In genomic region chr3L:12350307-12350706, dm6 we compare ENCODE assay signal across 1 fruit fly cellular context.
TF ChIP-seq lines count a peak whose summit lies in the region.

No protein-coding gene starts in this region.

TF ChIP-seq in whole organism, embryonic, 481 proteins besides CTCF, POLR2A, EP300 and RAD21 (continued from another document and continues in another):
- TF ChIP-seq CG6765 (GFP tag; optimal IDR thresholded peaks at IDR 0.05; lab: Kevin White, UChicago) (peak; percentile 21), zf30C (GFP tag; optimal IDR thresholded peaks at IDR 0.05; lab: Kevin White, UChicago) (no peak), CG14014 (GFP tag; IDR thresholded peaks at IDR 0.05; lab: Robert Waterston, UW) (peak; percentile 23; the same call in 1 of the 2 replicates), HmgZ (tag; optimal IDR thresholded peaks at IDR 0.05; lab: Kevin White, UChicago) (peak; percentile 19), Bteb2 (GFP tag; optimal IDR thresholded peaks at IDR 0.05; lab: Kevin White, UChicago) (peak; percentile 54), CG9609 (GFP tag; optimal IDR thresholded peaks at IDR 0.05; lab: Kevin White, UChicago) (no peak), Sox100B (GFP tag; optimal IDR thresholded peaks at IDR 0.05; lab: Kevin White, UChicago) (peak; percentile 33), CG11247 (GFP tag; IDR thresholded peaks at IDR 0.05; lab: Robert Waterston, UW) (peak; percentile 49; the same call in 1 of the 2 replicates), Atf6 (GFP tag; IDR thresholded peaks at IDR 0.05; lab: Robert Waterston, UW) (no peak), gsb-n (tag; optimal IDR thresholded peaks at IDR 0.05; lab: Kevin White, UChicago) (no peak), NK7.1 (GFP tag; optimal IDR thresholded peaks at IDR 0.05; lab: Kevin White, UChicago) (peak; percentile 40), ems (GFP tag; optimal IDR thresholded peaks at IDR 0.05; lab: Kevin White, UChicago) (no peak), CG8478 (optimal IDR thresholded peaks at IDR 0.05; lab: Kevin White, UChicago) (no peak), CG8388 (GFP tag; optimal IDR thresholded peaks at IDR 0.05; lab: Kevin White, UChicago) (peak; percentile 39), E2f2 (GFP tag; IDR thresholded peaks at IDR 0.05; lab: Robert Waterston, UW) (no peak), Kr (GFP tag; optimal IDR thresholded peaks at IDR 0.05; lab: Kevin White, UChicago) (no peak), fd64A (GFP tag; optimal IDR thresholded peaks at IDR 0.05; lab: Kevin White, UChicago) (no peak), D19A (tag; optimal IDR thresholded peaks at IDR 0.05; lab: Kevin White, UChicago) (no peak), Vsx1 (GFP tag; optimal IDR thresholded peaks at IDR 0.05; lab: Kevin White, UChicago) (peak; percentile 2), ttk (GFP tag; IDR thresholded peaks at IDR 0.05; lab: Robert Waterston, UW) (no peak), wek (GFP tag; optimal IDR thresholded peaks at IDR 0.05; lab: Kevin White, UChicago) (peak; percentile 32), CG15479 (GFP tag; optimal IDR thresholded peaks at IDR 0.05; lab: Kevin White, UChicago) (no peak), p53 (GFP tag; optimal IDR thresholded peaks at IDR 0.05; lab: Kevin White, UChicago) (no peak), Fer3 (tag; optimal IDR thresholded peaks at IDR 0.05; lab: Kevin White, UChicago) (peak; percentile 46), dpn (GFP tag; optimal IDR thresholded peaks at IDR 0.05; lab: Kevin White, UChicago) (peak in 1 of 2 experiments; percentile 36), maf-S (GFP tag; optimal IDR thresholded peaks at IDR 0.05; lab: Kevin White, UChicago) (no peak), sisA (GFP tag; IDR thresholded peaks at IDR 0.05; lab: Robert Waterston, UW) (no peak), CG6175 (GFP tag; IDR thresholded peaks at IDR 0.05; lab: Robert Waterston, UW) (no peak), H15 (GFP tag; IDR thresholded peaks at IDR 0.05; lab: Robert Waterston, UW) (no peak), ara (GFP tag; IDR thresholded peaks at IDR 0.05; lab: Robert Waterston, UW) (0 out of 2 replicates have a peak, but pooled peaks have one; percentile 8), CG8359 (GFP tag; optimal IDR thresholded peaks at IDR 0.05; lab: Kevin White, UChicago; ENCODE audit: borderline replicate concordance) (no peak), HmgD (GFP tag; optimal IDR thresholded peaks at IDR 0.05; lab: Kevin White, UChicago) (no peak), fd96Cb (tag; optimal IDR thresholded peaks at IDR 0.05; lab: Kevin White, UChicago) (no peak), ATbp (GFP tag; optimal IDR thresholded peaks at IDR 0.05; lab: Kevin White, UChicago) (peak; percentile 83), CG18011 (GFP tag; optimal IDR thresholded peaks at IDR 0.05; lab: Kevin White, UChicago) (peak; percentile 53), CG10366 (GFP tag; IDR thresholded peaks at IDR 0.05; lab: Robert Waterston, UW) (no peak), Rfx (GFP tag; IDR thresholded peaks at IDR 0.05; lab: Robert Waterston, UW) (peak; percentile 6; the same call in 1 of the 2 replicates), CG7786 (GFP tag; optimal IDR thresholded peaks at IDR 0.05; lab: Kevin White, UChicago) (peak; percentile 21), CG12769 (tag; optimal IDR thresholded peaks at IDR 0.05; lab: Kevin White, UChicago) (peak; percentile 60), MTF-1 (GFP tag; optimal IDR thresholded peaks at IDR 0.05; lab: Kevin White, UChicago; ENCODE audit: borderline replicate concordance) (peak; percentile 9), wor (GFP tag; IDR thresholded peaks at IDR 0.05; lab: Robert Waterston, UW) (no peak), ERR (GFP tag; optimal IDR thresholded peaks at IDR 0.05; lab: Kevin White, UChicago) (peak; percentile 2), dmrt99B (tag; optimal IDR thresholded peaks at IDR 0.05; lab: Kevin White, UChicago) (peak; percentile 28), eyg (GFP tag; optimal IDR thresholded peaks at IDR 0.05; lab: Kevin White, UChicago) (peak; percentile 27), CG2116 (GFP tag; optimal IDR thresholded peaks at IDR 0.05; lab: Kevin White, UChicago) (no peak), hb (GFP tag; IDR thresholded peaks at IDR 0.05; lab: Robert Waterston, UW; ENCODE audit: partially characterized antibody) (no peak), org-1 (GFP tag; optimal IDR thresholded peaks at IDR 0.05; lab: Kevin White, UChicago) (peak; percentile 53), dysf (GFP tag; IDR thresholded peaks at IDR 0.05; lab: Robert Waterston, UW) (0 out of 3 replicates have a peak, but pooled peaks have one; percentile 6), sc (optimal IDR thresholded peaks at IDR 0.05; lab: Kevin White, UChicago) (no peak), sc (GFP tag; optimal IDR thresholded peaks at IDR 0.05; lab: Kevin White, UChicago) (no peak), CG12104 (GFP tag; optimal IDR thresholded peaks at IDR 0.05; lab: Kevin White, UChicago) (peak; percentile 33), dmrt11E (tag; optimal IDR thresholded peaks at IDR 0.05; lab: Kevin White, UChicago) (no peak), tup (GFP tag; optimal IDR thresholded peaks at IDR 0.05; lab: Kevin White, UChicago) (peak; percentile 14), Med (GFP tag; lab: Kevin White, UChicago) (peak; percentile 90), CG33557 (GFP tag; optimal IDR thresholded peaks at IDR 0.05; lab: Kevin White, UChicago) (no peak), CG7556 (GFP tag; optimal IDR thresholded peaks at IDR 0.05; lab: Kevin White, UChicago) (peak; percentile 16), jigr1 (GFP tag; IDR thresholded peaks at IDR 0.05; lab: Robert Waterston, UW) (no peak), CG30403 (GFP tag; optimal IDR thresholded peaks at IDR 0.05; lab: Kevin White, UChicago) (no peak), bsh (GFP tag; optimal IDR thresholded peaks at IDR 0.05; lab: Kevin White, UChicago) (no peak), CG13894 (tag; optimal IDR thresholded peaks at IDR 0.05; lab: Kevin White, UChicago) (no peak), Dip3 (GFP tag; optimal IDR thresholded peaks at IDR 0.05; lab: Kevin White, UChicago) (no peak), D19B (GFP tag; optimal IDR thresholded peaks at IDR 0.05; lab: Kevin White, UChicago) (no peak), CG13775 (GFP tag; optimal IDR thresholded peaks at IDR 0.05; lab: Kevin White, UChicago) (no peak), CG17385 (GFP tag; optimal IDR thresholded peaks at IDR 0.05; lab: Kevin White, UChicago) (no peak), Oaz (GFP tag; IDR thresholded peaks at IDR 0.05; lab: Robert Waterston, UW) (no peak), gem (tag; optimal IDR thresholded peaks at IDR 0.05; lab: Kevin White, UChicago) (peak; percentile 32), CG11560 (tag; IDR thresholded peaks at IDR 0.05; lab: Robert Waterston, UW) (no peak), CG9932 (GFP tag; IDR thresholded peaks at IDR 0.05; lab: Robert Waterston, UW) (0 out of 2 replicates have a peak, but pooled peaks have one; percentile 5), CG3281 (GFP tag; optimal IDR thresholded peaks at IDR 0.05; lab: Kevin White, UChicago) (peak; percentile 57), Trl (optimal IDR thresholded peaks at IDR 0.05; lab: Kevin White, UChicago) (no peak), Trl (GFP tag; optimal IDR thresholded peaks at IDR 0.05; lab: Kevin White, UChicago) (peak; percentile 64), tx (GFP tag; optimal IDR thresholded peaks at IDR 0.05; lab: Kevin White, UChicago) (no peak), CrebB (tag; optimal IDR thresholded peaks at IDR 0.05; lab: Kevin White, UChicago) (peak; percentile 26), Opbp (GFP tag; IDR thresholded peaks at IDR 0.05; lab: Robert Waterston, UW; ENCODE audit: partially characterized antibody) (no peak), fd3F (GFP tag; optimal IDR thresholded peaks at IDR 0.05; lab: Kevin White, UChicago) (peak; percentile 2), Hmr (GFP tag; optimal IDR thresholded peaks at IDR 0.05; lab: Kevin White, UChicago) (peak; percentile 79), CG4707 (GFP tag; optimal IDR thresholded peaks at IDR 0.05; lab: Kevin White, UChicago) (peak; percentile 27), exex (tag; optimal IDR thresholded peaks at IDR 0.05; lab: Kevin White, UChicago) (no peak), sim (GFP tag; IDR thresholded peaks at IDR 0.05; lab: Robert Waterston, UW) (no peak), pros (GFP tag; optimal IDR thresholded peaks at IDR 0.05; lab: Kevin White, UChicago) (no peak), D (optimal IDR thresholded peaks at IDR 0.05; lab: Kevin White, UChicago) (no peak), D (GFP tag; optimal IDR thresholded peaks at IDR 0.05; lab: Kevin White, UChicago) (no peak), mld (GFP tag; IDR thresholded peaks at IDR 0.05; lab: Robert Waterston, UW; ENCODE audit: partially characterized antibody) (no peak), crp (GFP tag; optimal IDR thresholded peaks at IDR 0.05; lab: Kevin White, UChicago) (no peak), CG10431 (GFP tag; optimal IDR thresholded peaks at IDR 0.05; lab: Kevin White, UChicago) (no peak), CG12659 (GFP tag; optimal IDR thresholded peaks at IDR 0.05; lab: Kevin White, UChicago) (peak; percentile 14), unpg (GFP tag; optimal IDR thresholded peaks at IDR 0.05; lab: Kevin White, UChicago) (no peak), CG1832 (GFP tag; optimal IDR thresholded peaks at IDR 0.05; lab: Kevin White, UChicago) (no peak), CG2889 (GFP tag; IDR thresholded peaks at IDR 0.05; lab: Robert Waterston, UW) (no peak), kah (GFP tag; optimal IDR thresholded peaks at IDR 0.05; lab: Kevin White, UChicago) (no peak), CG1603 (tag; optimal IDR thresholded peaks at IDR 0.05; lab: Kevin White, UChicago) (peak; percentile 44), HHEX (GFP tag; optimal IDR thresholded peaks at IDR 0.05; lab: Kevin White, UChicago) (peak; percentile 54), CG31441 (GFP tag; IDR thresholded peaks at IDR 0.05; lab: Robert Waterston, UW) (no peak; the same call in 1 of the 2 replicates), ranshi (GFP tag; IDR thresholded peaks at IDR 0.05; lab: Robert Waterston, UW) (no peak; the same call in 1 of the 2 replicates), odd (GFP tag; optimal IDR thresholded peaks at IDR 0.05; lab: Kevin White, UChicago) (peak; percentile 19), esg (GFP tag; conservative IDR thresholded peaks at IDR 0.05; lab: Robert Waterston, UW) (no peak), CG14965 (GFP tag; optimal IDR thresholded peaks at IDR 0.05; lab: Kevin White, UChicago; ENCODE audit: borderline replicate concordance) (no peak), lilli (GFP tag; optimal IDR thresholded peaks at IDR 0.05; lab: Kevin White, UChicago) (no peak), Abd-B (GFP tag; optimal IDR thresholded peaks at IDR 0.05; lab: Kevin White, UChicago) (no peak), Asciz (GFP tag; optimal IDR thresholded peaks at IDR 0.05; lab: Kevin White, UChicago) (peak; percentile 25), Doc2 (GFP tag; IDR thresholded peaks at IDR 0.05; lab: Robert Waterston, UW) (no peak), az2 (GFP tag; optimal IDR thresholded peaks at IDR 0.05; lab: Kevin White, UChicago) (no peak), Pdp1 (GFP tag; optimal IDR thresholded peaks at IDR 0.05; lab: Kevin White, UChicago) (peak in 1 of 2 experiments; percentile 21), ato (GFP tag; IDR thresholded peaks at IDR 0.05; lab: Robert Waterston, UW; ENCODE audit: partially characterized antibody) (no peak), Nf-YA (GFP tag; IDR thresholded peaks at IDR 0.05; lab: Robert Waterston, UW) (no peak), CG5180 (GFP tag; optimal IDR thresholded peaks at IDR 0.05; lab: Kevin White, UChicago) (peak; percentile 28), CoRest (tag; optimal IDR thresholded peaks at IDR 0.05; lab: Kevin White, UChicago) (peak; percentile 20), Ptx1 (GFP tag; IDR thresholded peaks at IDR 0.05; lab: Robert Waterston, UW) (no peak), ewg (GFP tag; optimal IDR thresholded peaks at IDR 0.05; lab: Kevin White, UChicago) (no peak), PHDP (tag; optimal IDR thresholded peaks at IDR 0.05; lab: Kevin White, UChicago) (peak; percentile 48), sens (GFP tag; lab: Kevin White, UChicago) (peak; percentile 72), her (GFP tag; optimal IDR thresholded peaks at IDR 0.05; lab: Kevin White, UChicago) (peak; percentile 33), CG15514 (GFP tag; optimal IDR thresholded peaks at IDR 0.05; lab: Kevin White, UChicago) (peak; percentile 47), inv (GFP tag; IDR thresholded peaks at IDR 0.05; lab: Robert Waterston, UW; ENCODE audit: partially characterized antibody) (no peak), CG3407 (GFP tag; optimal IDR thresholded peaks at IDR 0.05; lab: Kevin White, UChicago) (peak; percentile 5), dati (GFP tag; IDR thresholded peaks at IDR 0.05; lab: Robert Waterston, UW) (no peak), CG9817 (tag; optimal IDR thresholded peaks at IDR 0.05; lab: Kevin White, UChicago) (peak; percentile 27), CG1602 (GFP tag; optimal IDR thresholded peaks at IDR 0.05; lab: Kevin White, UChicago) (no peak), CG10209 (GFP tag; optimal IDR thresholded peaks at IDR 0.05; lab: Kevin White, UChicago) (peak; percentile 52), NfI (GFP tag; optimal IDR thresholded peaks at IDR 0.05; lab: Kevin White, UChicago) (no peak), Side (GFP tag; optimal IDR thresholded peaks at IDR 0.05; lab: Kevin White, UChicago) (peak; percentile 42), rib (GFP tag; IDR thresholded peaks at IDR 0.05; lab: Robert Waterston, UW) (no peak), pho (GFP tag; optimal IDR thresholded peaks at IDR 0.05; lab: Kevin White, UChicago) (peak; percentile 47), CG5245 (GFP tag; optimal IDR thresholded peaks at IDR 0.05; lab: Kevin White, UChicago) (no peak), chif (GFP tag; optimal IDR thresholded peaks at IDR 0.05; lab: Kevin White, UChicago) (no peak), CG1647 (GFP tag; optimal IDR thresholded peaks at IDR 0.05; lab: Kevin White, UChicago) (peak; percentile 16), CG43689 (GFP tag; IDR thresholded peaks at IDR 0.05; lab: Robert Waterston, UW) (peak; percentile 45), gro (GFP tag; optimal IDR thresholded peaks at IDR 0.05; lab: Kevin White, UChicago) (peak; percentile 7), Dref (GFP tag; IDR thresholded peaks at IDR 0.05; lab: Robert Waterston, UW) (no peak), CG11695 (GFP tag; IDR thresholded peaks at IDR 0.05; lab: Robert Waterston, UW) (no peak), CG42726 (GFP tag; IDR thresholded peaks at IDR 0.05; lab: Robert Waterston, UW; ENCODE audit: partially characterized antibody) (no peak), CG16863 (GFP tag; optimal IDR thresholded peaks at IDR 0.05; lab: Kevin White, UChicago) (no peak), gfzf (GFP tag; optimal IDR thresholded peaks at IDR 0.05; lab: Kevin White, UChicago) (no peak), cwo (GFP tag; optimal IDR thresholded peaks at IDR 0.05; lab: Kevin White, UChicago) (peak; percentile 16), ci (GFP tag; IDR thresholded peaks at IDR 0.05; lab: Robert Waterston, UW) (0 out of 3 replicates have a peak, but pooled peaks have one; percentile 46)
